Fruit fly (Drosophila melanogaster) whole organism, embryonic: ENCODE measurements around the gene CG12115.

Experiments used
- CG1233 ChIP-seq: fragments of 200-800 bp; sonication (Bioruptor generic); optimal IDR thresholded peaks from 4 replicates; lab custom pipeline; 2018; ENCODE audit warnings: missing biosample characterization, mild to moderate bottlenecking, missing genetic modification characterization
- CG12659 ChIP-seq: fragments of 200-800 bp; sonication (Bioruptor generic); optimal IDR thresholded peaks from 3 replicates; lab custom pipeline; 2017; ENCODE audit warnings: mild to moderate bottlenecking, missing biosample characterization, missing genetic modification reagents, missing genetic modification characterization
- CG13287 ChIP-seq: fragments of 200-800 bp; sonication (Bioruptor generic); IDR thresholded peaks from 2 replicates; pipeline ENCODE4 v1.3.6; 2022; ENCODE audit warnings: missing biosample characterization, missing genetic modification characterization; ENCODE audit not compliant: partially characterized antibody
- CG14860 ChIP-seq: fragments of 200-800 bp; sonication (Bioruptor generic); IDR thresholded peaks from 3 replicates; pipeline ENCODE4 v1.3.6; 2022; ENCODE audit warnings: missing biosample characterization, missing genetic modification characterization; ENCODE audit not compliant: partially characterized antibody
- CG15514 ChIP-seq: fragments of 200-800 bp; sonication (Bioruptor generic); optimal IDR thresholded peaks from 3 replicates; lab custom pipeline; 2017; ENCODE audit warnings: missing biosample characterization, missing genetic modification characterization, mild to moderate bottlenecking, moderate library complexity, missing genetic modification reagents
- CG1603 ChIP-seq: fragments of 200-800 bp; sonication (Bioruptor generic); optimal IDR thresholded peaks from 2 replicates; lab custom pipeline; 2019; ENCODE audit warnings: missing biosample characterization, mild to moderate bottlenecking, missing genetic modification characterization, moderate library complexity
- CG16813 ChIP-seq: fragments of 200-800 bp; sonication (Bioruptor generic); IDR thresholded peaks from 3 replicates; pipeline ENCODE4 v1.3.6; 2022; ENCODE audit warnings: missing biosample characterization, missing genetic modification characterization; ENCODE audit not compliant: partially characterized antibody
- CG16815 ChIP-seq: fragments of 200-800 bp; sonication (Bioruptor generic); optimal IDR thresholded peaks from 3 replicates; lab custom pipeline; 2017; ENCODE audit warnings: missing biosample characterization, mild to moderate bottlenecking, missing genetic modification characterization
- CG18262 ChIP-seq: fragments of 200-800 bp; optimal IDR thresholded peaks from 3 replicates; lab custom pipeline; 2019; ENCODE audit warnings: missing biosample characterization, mild to moderate bottlenecking, missing genetic modification characterization, moderate library complexity
- CG34224 ChIP-seq: fragments of 200-800 bp; sonication (Bioruptor generic); IDR thresholded peaks from 3 replicates; pipeline ENCODE4 v1.3.6; 2022; ENCODE audit warnings: missing biosample characterization, missing genetic modification characterization; ENCODE audit not compliant: partially characterized antibody
- CG3847 ChIP-seq: fragments of 200-800 bp; sonication (Bioruptor generic); IDR thresholded peaks from 2 replicates; pipeline ENCODE4 v1.3.6; 2022; ENCODE audit warnings: missing biosample characterization, missing genetic modification characterization
- CG3995 ChIP-seq: fragments of 200-800 bp; sonication (Bioruptor generic); optimal IDR thresholded peaks from 3 replicates; lab custom pipeline; 2016; ENCODE audit warnings: missing biosample characterization, missing genetic modification characterization
- CG42726 ChIP-seq: fragments of 200-800 bp; sonication (Bioruptor generic); IDR thresholded peaks from 2 replicates; pipeline ENCODE4 v1.3.6; 2022; ENCODE audit warnings: missing biosample characterization, missing genetic modification characterization; ENCODE audit not compliant: partially characterized antibody
- CG7839 ChIP-seq: fragments of 200-800 bp; sonication (Bioruptor generic); optimal IDR thresholded peaks from 3 replicates; lab custom pipeline; 2018; ENCODE audit warnings: missing biosample characterization, mild to moderate bottlenecking, missing genetic modification characterization, moderate library complexity
- CG7963 ChIP-seq: fragments of 200-800 bp; sonication (Bioruptor generic); IDR thresholded peaks from 3 replicates; pipeline ENCODE4 v1.3.6; 2022; ENCODE audit warnings: missing biosample characterization, missing genetic modification characterization; ENCODE audit not compliant: partially characterized antibody
- CG8478 ChIP-seq: fragments of >200 bp; optimal IDR thresholded peaks from 2 replicates; lab custom pipeline; 2018
- Dll ChIP-seq: fragments of 200-800 bp; sonication (Bioruptor generic); IDR thresholded peaks from 4 replicates; pipeline ENCODE4 v1.3.6; 2022; ENCODE audit warnings: missing biosample characterization, missing genetic modification characterization; ENCODE audit not compliant: partially characterized antibody
- HLH4C ChIP-seq: fragments of 200-800 bp; sonication (Bioruptor generic); IDR thresholded peaks from 3 replicates; pipeline ENCODE4 v1.3.6; 2022; ENCODE audit warnings: missing biosample characterization, missing genetic modification characterization; ENCODE audit not compliant: partially characterized antibody
- HmgZ ChIP-seq: fragments of 200-800 bp; sonication (Bioruptor generic); optimal IDR thresholded peaks from 2 replicates; lab custom pipeline; 2018; ENCODE audit warnings: missing biosample characterization, mild to moderate bottlenecking, missing genetic modification characterization
- Hr51 ChIP-seq, 2 experiments: fragments of 200-800 bp; sonication (Bioruptor generic); optimal IDR thresholded peaks; 2 replicates in 1 of 2; 3 replicates in 1 of 2; lab custom pipeline; 2016 to 2018; ENCODE audit warnings: missing biosample characterization in 2 of 2, missing genetic modification characterization in 2 of 2, mild to moderate bottlenecking in 1 of 2, moderate library complexity in 1 of 2
- MBD-R2 ChIP-seq: fragments of 200-800 bp; sonication (Bioruptor generic); IDR thresholded peaks from 2 replicates; pipeline ENCODE4 v1.3.6; 2022; ENCODE audit warnings: missing biosample characterization, missing genetic modification characterization
- MESR4 ChIP-seq: fragments of 200-800 bp; sonication (Bioruptor generic); optimal IDR thresholded peaks from 2 replicates; lab custom pipeline; 2018; ENCODE audit warnings: missing biosample characterization, mild to moderate bottlenecking, missing genetic modification characterization, moderate library complexity
- Rfx ChIP-seq: fragments of 200-800 bp; sonication (Bioruptor generic); IDR thresholded peaks from 2 replicates; pipeline ENCODE4 v1.3.6; 2022; ENCODE audit warnings: missing biosample characterization, missing genetic modification characterization
- Sry-δ ChIP-seq: fragments of 200-800 bp; sonication (Bioruptor generic); optimal IDR thresholded peaks from 2 replicates; lab custom pipeline; 2016; ENCODE audit warnings: missing biosample characterization, missing genetic modification characterization
- Trl ChIP-seq, 3 experiments: fragments of >200 bp in 2 of 3; fragments of 200-800 bp in 1 of 3; sonication (Bioruptor generic) in 1 of 3; optimal IDR thresholded peaks; 2 replicates in 1 of 3; 3 replicates in 2 of 3; lab custom pipeline; 2016 to 2017; ENCODE audit warnings: missing biosample characterization in 1 of 3, missing genetic modification characterization in 1 of 3
- Xbp1 ChIP-seq: fragments of 200-800 bp; sonication (Bioruptor generic); optimal IDR thresholded peaks from 3 replicates; lab custom pipeline; 2016; ENCODE audit warnings: missing biosample characterization, mild to moderate bottlenecking, missing genetic modification characterization
- YL-1 ChIP-seq: fragments of 200-800 bp; sonication (Bioruptor generic); optimal IDR thresholded peaks from 3 replicates; lab custom pipeline; 2017; ENCODE audit warnings: missing biosample characterization, mild to moderate bottlenecking, missing genetic modification characterization
- amos ChIP-seq: fragments of 200-800 bp; sonication (Bioruptor generic); IDR thresholded peaks from 2 replicates; pipeline ENCODE4 v1.3.6; 2022; ENCODE audit warnings: missing biosample characterization, missing genetic modification characterization; ENCODE audit not compliant: partially characterized antibody
- ato ChIP-seq: fragments of 200-800 bp; sonication (Bioruptor generic); IDR thresholded peaks from 2 replicates; pipeline ENCODE4 v1.3.6; 2022; ENCODE audit warnings: missing biosample characterization, missing genetic modification characterization; ENCODE audit not compliant: partially characterized antibody
- bbx ChIP-seq: fragments of 200-800 bp; sonication (Bioruptor generic); IDR thresholded peaks from 2 replicates; pipeline ENCODE4 v1.3.6; 2022; ENCODE audit warnings: missing biosample characterization, missing genetic modification characterization; ENCODE audit not compliant: partially characterized antibody
- chinmo ChIP-seq: fragments of 200-800 bp; sonication (Bioruptor generic); IDR thresholded peaks from 4 replicates; pipeline ENCODE4 v1.3.6; 2022; ENCODE audit warnings: missing biosample characterization, missing genetic modification characterization; ENCODE audit not compliant: partially characterized antibody
- crp ChIP-seq, 2 experiments: fragments of 200-800 bp; sonication (Bioruptor generic); optimal IDR thresholded peaks; 2 replicates in 1 of 2; 3 replicates in 1 of 2; lab custom pipeline; 2017; ENCODE audit warnings: missing biosample characterization in 2 of 2, missing genetic modification characterization in 2 of 2, mild to moderate bottlenecking in 1 of 2, moderate library complexity in 1 of 2
- dpn ChIP-seq, 2 experiments: fragments of 200-800 bp; sonication (Bioruptor generic); optimal IDR thresholded peaks; 3 replicates each; lab custom pipeline; 2016; ENCODE audit warnings: missing biosample characterization in 2 of 2, missing genetic modification characterization in 2 of 2
- gfzf ChIP-seq: fragments of 200-800 bp; sonication (Bioruptor generic); optimal IDR thresholded peaks from 2 replicates; lab custom pipeline; 2016; ENCODE audit warnings: missing biosample characterization, mild to moderate bottlenecking, missing genetic modification characterization, moderate library complexity
- hbn ChIP-seq: fragments of 200-800 bp; sonication (Bioruptor generic); IDR thresholded peaks from 2 replicates; pipeline ENCODE4 v1.3.6; 2022; ENCODE audit warnings: missing biosample characterization, missing genetic modification characterization; ENCODE audit not compliant: partially characterized antibody
- lilli ChIP-seq: fragments of 200-800 bp; sonication (Bioruptor generic); optimal IDR thresholded peaks from 3 replicates; lab custom pipeline; 2016; ENCODE audit warnings: missing biosample characterization, missing genetic modification characterization
- mam ChIP-seq: fragments of 200-800 bp; sonication (Bioruptor generic); optimal IDR thresholded peaks from 3 replicates; lab custom pipeline; 2016; ENCODE audit warnings: missing biosample characterization, missing genetic modification characterization
- nerfin-2 ChIP-seq: fragments of 200-800 bp; sonication (Bioruptor generic); IDR thresholded peaks from 2 replicates; pipeline ENCODE4 v1.3.6; 2022; ENCODE audit warnings: missing biosample characterization, missing genetic modification characterization; ENCODE audit not compliant: partially characterized antibody
- nmo ChIP-seq: fragments of 200-800 bp; sonication (Bioruptor generic); optimal IDR thresholded peaks from 2 replicates; lab custom pipeline; 2018; ENCODE audit warnings: missing biosample characterization, mild to moderate bottlenecking, missing genetic modification characterization, moderate library complexity
- ro ChIP-seq: fragments of 200-800 bp; sonication (Bioruptor generic); IDR thresholded peaks from 2 replicates; pipeline ENCODE4 v1.3.6; 2022; ENCODE audit warnings: missing biosample characterization, missing genetic modification characterization
- slbo ChIP-seq: fragments of 200-800 bp; sonication (Bioruptor generic); IDR thresholded peaks from 2 replicates; pipeline ENCODE4 v1.3.6; 2022; ENCODE audit warnings: missing biosample characterization, missing genetic modification characterization
- tna ChIP-seq: fragments of 200-800 bp; sonication (Bioruptor generic); IDR thresholded peaks from 2 replicates; pipeline ENCODE4 v1.3.6; 2022; ENCODE audit warnings: missing biosample characterization, missing genetic modification characterization; ENCODE audit not compliant: partially characterized antibody
- unc-4 ChIP-seq: fragments of 200-800 bp; sonication (Bioruptor generic); IDR thresholded peaks from 2 replicates; pipeline ENCODE4 v1.3.6; 2022; ENCODE audit warnings: missing biosample characterization, missing genetic modification characterization; ENCODE audit not compliant: partially characterized antibody
- unpg ChIP-seq: fragments of 200-800 bp; sonication (Bioruptor generic); optimal IDR thresholded peaks from 3 replicates; lab custom pipeline; 2018; ENCODE audit warnings: missing biosample characterization, mild to moderate bottlenecking, missing genetic modification characterization, moderate library complexity

CG12115 gene

dm6 chrX:9159736-9160135 is 30.7 kb downstream of the CG12115 start, which contains the start of gene NdufA3 (continued):
- TF ChIP-seq nmo (GFP tag; lab: Kevin White, UChicago): peak; percentile 5
- TF ChIP-seq CG34224 (GFP tag; lab: Robert Waterston, UW): peak; percentile 86; the same call in 2 of the 3 replicates
- TF ChIP-seq slbo: peak; percentile 8; the same call in 1 of the 2 replicates
- no peak for TF ChIP-seq Trl (optimal IDR thresholded peaks at IDR 0.05; lab: Kevin White, UChicago)
- TF ChIP-seq Trl (GFP tag; optimal IDR thresholded peaks at IDR 0.05; lab: Kevin White, UChicago): no peak
- no peak for TF ChIP-seq lilli (GFP tag; lab: Kevin White, UChicago)
- TF ChIP-seq CG18262 (tag; lab: Kevin White, UChicago): no peak
- peak; percentile 18 for TF ChIP-seq CG15514 (GFP tag; lab: Kevin White, UChicago)
- peak; percentile 83 for TF ChIP-seq CG13287 (GFP tag; lab: Robert Waterston, UW)
- 0 out of 4 replicates have a peak, but pooled peaks have one; percentile 71 for TF ChIP-seq chinmo (GFP tag; lab: Robert Waterston, UW)
- peak; percentile 3 to 87 for TF ChIP-seq crp (GFP tag; optimal IDR thresholded peaks at IDR 0.05; lab: Kevin White, UChicago)
- no peak for TF ChIP-seq Hr51 (GFP tag; optimal IDR thresholded peaks at IDR 0.05; lab: Kevin White, UChicago)
- peak; percentile 81 for TF ChIP-seq hbn (GFP tag; lab: Robert Waterston, UW)
- peak; percentile 77 for TF ChIP-seq MESR4
- TF ChIP-seq CG14860 (GFP tag; lab: Robert Waterston, UW): peak; percentile 69
- TF ChIP-seq nerfin-2 (GFP tag; lab: Robert Waterston, UW): peak; percentile 80
- TF ChIP-seq CG12659 (GFP tag; lab: Kevin White, UChicago): peak; percentile 35
- peak; percentile 46 for TF ChIP-seq gfzf
- TF ChIP-seq CG8478 (lab: Kevin White, UChicago): no peak
- no peak for TF ChIP-seq CG1233
- TF ChIP-seq Rfx (GFP tag; lab: Robert Waterston, UW): peak; percentile 20; the same call in 1 of the 2 replicates
- TF ChIP-seq CG16813 (GFP tag; lab: Robert Waterston, UW): peak; percentile 72
- TF ChIP-seq Xbp1 (GFP tag; lab: Kevin White, UChicago): no peak
- peak; percentile 67; the same call in 1 of the 2 replicates for TF ChIP-seq ato
- TF ChIP-seq mam (GFP tag; lab: Kevin White, UChicago): no peak
- peak; percentile 78 for TF ChIP-seq HLH4C
- TF ChIP-seq MBD-R2 (GFP tag; lab: Robert Waterston, UW): peak; percentile 82
- peak; percentile 85 for TF ChIP-seq CG3995 (GFP tag; lab: Kevin White, UChicago)
- peak; percentile 32 for TF ChIP-seq HmgZ (tag; lab: Kevin White, UChicago)
- TF ChIP-seq CG1603 (tag; lab: Kevin White, UChicago): peak; percentile 26
- TF ChIP-seq tna (GFP tag; lab: Robert Waterston, UW): peak; percentile 71
- TF ChIP-seq dpn (GFP tag; optimal IDR thresholded peaks at IDR 0.05; lab: Kevin White, UChicago): no peak
- TF ChIP-seq ro: no peak
- TF ChIP-seq CG7963 (GFP tag; lab: Robert Waterston, UW): peak; percentile 73
- 0 out of 2 replicates have a peak, but pooled peaks have one; percentile 5 for TF ChIP-seq CG3847 (GFP tag; lab: Robert Waterston, UW)
- no peak for TF ChIP-seq unpg (GFP tag; lab: Kevin White, UChicago)
- peak; percentile 86 for TF ChIP-seq Sry-δ
- no peak for TF ChIP-seq CG7839 (tag; lab: Kevin White, UChicago)
- TF ChIP-seq CG16815 (GFP tag; lab: Kevin White, UChicago): no peak
- TF ChIP-seq amos (GFP tag; lab: Robert Waterston, UW): peak; percentile 89
- TF ChIP-seq Dll (GFP tag; lab: Robert Waterston, UW): peak; percentile 83
- TF ChIP-seq bbx (GFP tag; lab: Robert Waterston, UW): peak; percentile 83
- TF ChIP-seq unc-4 (GFP tag; lab: Robert Waterston, UW): peak; percentile 79
- TF ChIP-seq YL-1 (GFP tag; lab: Kevin White, UChicago): peak; percentile 56
- TF ChIP-seq CG42726: peak; percentile 73; the same call in 1 of the 2 replicates
